Worm (Caenorhabditis elegans) whole organism, early embryonic: ENCODE results near the gene CD4.8.

Experiments
- ama-1 ChIP-seq: fragments of 150-350 bp; optimal IDR thresholded peaks from 2 replicates; lab custom pipeline; 2014
- ceh-13 ChIP-seq: fragments of 200-800 bp; sonication (Bioruptor generic); optimal IDR thresholded peaks from 2 replicates; lab custom pipeline; 2018; ENCODE audit warnings: mild to moderate bottlenecking, missing genetic modification characterization, missing compliant biosample characterization
- ets-7 ChIP-seq: sonication (generic microtip); optimal IDR thresholded peaks from 2 replicates; lab custom pipeline; 2016; ENCODE audit warnings: missing genotype, missing genetic modification characterization, missing compliant biosample characterization
- flt-1 ChIP-seq: fragments of 200-800 bp; sonication (Bioruptor generic); IDR thresholded peaks from 2 replicates; pipeline ENCODE4 v1.3.6; 2022; ENCODE audit warnings: missing genetic modification characterization, missing compliant biosample characterization
- hmg-4 ChIP-seq: fragments of 200-800 bp; sonication (Bioruptor generic); optimal IDR thresholded peaks from 2 replicates; lab custom pipeline; 2018; ENCODE audit warnings: mild to moderate bottlenecking, missing genetic modification characterization, missing compliant biosample characterization
- hnd-1 ChIP-seq: sonication (generic microtip); optimal IDR thresholded peaks from 2 replicates; lab custom pipeline; 2016; ENCODE audit warnings: missing genetic modification characterization, missing compliant biosample characterization
- tbx-11 ChIP-seq: fragments of 200-800 bp; sonication (Bioruptor generic); IDR thresholded peaks from 2 replicates; pipeline ENCODE4 v1.3.6; 2022; ENCODE audit warnings: missing genetic modification characterization, missing compliant biosample characterization
- tbx-37 ChIP-seq: fragments of 200-800 bp; sonication (Bioruptor generic); conservative IDR thresholded peaks from 2 replicates; pipeline ENCODE4 v1.3.6; 2022; ENCODE audit warnings: missing genetic modification reagents, missing genetic modification characterization, missing compliant biosample characterization

DNA sequence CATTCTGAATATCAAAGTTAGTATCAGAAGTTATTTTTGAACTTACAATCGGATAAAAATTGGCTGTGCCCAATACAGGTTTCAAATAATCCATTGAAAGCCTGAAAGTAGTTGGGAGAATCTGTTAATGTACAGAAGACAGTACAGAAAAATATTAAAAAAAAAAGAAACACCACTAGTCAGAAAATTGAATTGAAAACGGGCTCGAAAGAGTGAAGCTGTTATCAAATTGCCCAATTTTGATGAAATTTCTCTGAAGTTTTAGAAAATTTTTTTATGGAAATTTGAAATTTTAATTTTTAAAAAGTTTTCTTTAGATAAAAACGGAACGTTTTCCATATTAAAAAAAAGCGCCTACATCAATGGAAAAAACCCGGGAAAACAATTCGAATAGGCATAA lies 34.0 kb downstream of the CD4.8 start, which contains the start of gene C18C4.7:
- no peak for TF ChIP-seq ama-1 (lab: Kevin White, UChicago)
- TF ChIP-seq flt-1 (GFP tag; lab: Robert Waterston, UW), result no peak
- no peak for TF ChIP-seq hnd-1
- no peak for TF ChIP-seq tbx-37 (GFP tag; lab: Robert Waterston, UW)
- no peak for TF ChIP-seq tbx-11 (GFP tag; lab: Robert Waterston, UW)
- TF ChIP-seq hmg-4 (GFP tag; lab: Kevin White, UChicago), result no peak
- no peak for TF ChIP-seq ceh-13 (GFP tag; lab: Kevin White, UChicago)
- TF ChIP-seq ets-7 (tag; lab: Kevin White, UChicago), result no peak
